Worm (Caenorhabditis elegans) whole organism, L2 larva: Measurements from ENCODE around the gene H32C10.1.

Source experiments
- C34F6.9 ChIP-seq: fragments of 150-350 bp; optimal IDR thresholded peaks from 2 replicates; lab custom pipeline; 2014; ENCODE audit warnings: missing biosample characterization, missing genetic modification characterization
- F13H6.1 ChIP-seq: sonication (generic microtip); optimal IDR thresholded peaks from 2 replicates; lab custom pipeline; 2016; ENCODE audit warnings: missing genetic modification characterization, missing compliant biosample characterization
- Y55F3AM.14 ChIP-seq: fragments of 200-800 bp; sonication (Bioruptor generic); optimal IDR thresholded peaks from 2 replicates; lab custom pipeline; 2018; ENCODE audit warnings: mild to moderate bottlenecking, missing genetic modification characterization, missing compliant biosample characterization
- ZK546.5 ChIP-seq: sonication (generic microtip); optimal IDR thresholded peaks from 2 replicates; lab custom pipeline; 2017; ENCODE audit warnings: missing biosample characterization, missing genetic modification characterization
- alr-1 ChIP-seq: fragments of 150-350 bp; optimal IDR thresholded peaks from 2 replicates; lab custom pipeline; 2014; ENCODE audit warnings: missing biosample characterization, missing genetic modification characterization
- aly-2 ChIP-seq: fragments of 150-350 bp; optimal IDR thresholded peaks from 2 replicates; lab custom pipeline; 2014; ENCODE audit warnings: missing biosample characterization, missing genetic modification characterization
- blmp-1 ChIP-seq: sonication (generic microtip); optimal IDR thresholded peaks from 2 replicates; lab custom pipeline; 2017; ENCODE audit warnings: missing genetic modification characterization, mild to moderate bottlenecking, missing compliant biosample characterization, antibody characterized with exemption, moderate library complexity; ENCODE audit not compliant: insufficient read depth
- ceh-16 ChIP-seq: fragments of 150-350 bp; optimal IDR thresholded peaks from 2 replicates; lab custom pipeline; 2014; ENCODE audit warnings: missing biosample characterization, missing genetic modification characterization
- crh-2 ChIP-seq: sonication (generic microtip); optimal IDR thresholded peaks from 2 replicates; lab custom pipeline; 2017; ENCODE audit warnings: missing biosample characterization, missing genetic modification characterization
- dmd-4 ChIP-seq: sonication (generic microtip); optimal IDR thresholded peaks from 2 replicates; lab custom pipeline; 2017; ENCODE audit warnings: missing biosample characterization, missing genetic modification characterization
- elt-1 ChIP-seq: fragments of 150-350 bp; optimal IDR thresholded peaks from 2 replicates; lab custom pipeline; 2014; ENCODE audit warnings: missing biosample characterization, missing genetic modification characterization
- elt-3 ChIP-seq: sonication (generic microtip); optimal IDR thresholded peaks from 2 replicates; lab custom pipeline; 2017; ENCODE audit warnings: missing biosample characterization, missing genetic modification characterization
- fos-1 ChIP-seq: fragments of 150-350 bp; optimal IDR thresholded peaks from 2 replicates; lab custom pipeline; 2014; ENCODE audit warnings: missing biosample characterization, missing genetic modification characterization
- gmeb-1 ChIP-seq: fragments of 150-350 bp; optimal IDR thresholded peaks from 2 replicates; lab custom pipeline; 2014; ENCODE audit warnings: missing biosample characterization, missing genetic modification characterization
- lin-13 ChIP-seq: fragments of 150-350 bp; optimal IDR thresholded peaks from 2 replicates; lab custom pipeline; 2014; ENCODE audit warnings: missing biosample characterization, missing genetic modification reagents, missing genetic modification characterization
- lsy-2 ChIP-seq, 2 experiments: fragments of 150-350 bp in 1 of 2; sonication (generic microtip) in 1 of 2; optimal IDR thresholded peaks; 2 replicates each; lab custom pipeline; 2014 to 2017; ENCODE audit warnings: missing biosample characterization in 2 of 2, missing genetic modification characterization in 2 of 2
- mab-5 ChIP-seq: fragments of 150-350 bp; optimal IDR thresholded peaks from 2 replicates; lab custom pipeline; 2014; ENCODE audit warnings: missing biosample characterization, missing genetic modification characterization
- mdl-1 ChIP-seq, 2 experiments: fragments of 150-350 bp in 1 of 2; sonication (generic microtip) in 1 of 2; optimal IDR thresholded peaks; 2 replicates each; lab custom pipeline; 2017; ENCODE audit warnings: missing biosample characterization in 2 of 2, missing genetic modification characterization in 2 of 2
- nhr-10 ChIP-seq: sonication (generic microtip); optimal IDR thresholded peaks from 2 replicates; lab custom pipeline; 2017; ENCODE audit warnings: missing biosample characterization, missing genetic modification characterization
- nhr-11 ChIP-seq: fragments of 150-350 bp; optimal IDR thresholded peaks from 2 replicates; lab custom pipeline; 2014; ENCODE audit warnings: missing biosample characterization, missing genetic modification characterization
- nhr-12 ChIP-seq: fragments of 150-350 bp; optimal IDR thresholded peaks from 2 replicates; lab custom pipeline; 2014; ENCODE audit warnings: missing biosample characterization, missing genetic modification characterization
- nhr-21 ChIP-seq: fragments of 150-350 bp; optimal IDR thresholded peaks from 2 replicates; lab custom pipeline; 2014; ENCODE audit warnings: missing biosample characterization, missing genetic modification characterization
- nhr-23 ChIP-seq: fragments of 150-350 bp; optimal IDR thresholded peaks from 2 replicates; lab custom pipeline; 2014; ENCODE audit warnings: missing biosample characterization, missing genetic modification reagents, missing genetic modification characterization
- nhr-237 ChIP-seq: fragments of 150-350 bp; optimal IDR thresholded peaks from 2 replicates; lab custom pipeline; 2014; ENCODE audit warnings: missing biosample characterization, missing genetic modification characterization
- nhr-77 ChIP-seq: fragments of 150-350 bp; optimal IDR thresholded peaks from 2 replicates; lab custom pipeline; 2014; ENCODE audit warnings: missing biosample characterization, missing genetic modification characterization
- peb-1 ChIP-seq: fragments of 150-350 bp; optimal IDR thresholded peaks from 2 replicates; lab custom pipeline; 2014; ENCODE audit warnings: missing biosample characterization, missing genetic modification characterization
- sma-3 ChIP-seq: sonication (generic microtip); optimal IDR thresholded peaks from 2 replicates; lab custom pipeline; 2016; ENCODE audit warnings: missing genetic modification reagents, missing genetic modification characterization, missing compliant biosample characterization
- sma-9 ChIP-seq, 2 experiments: fragments of 150-350 bp in 1 of 2; sonication (generic microtip) in 1 of 2; optimal IDR thresholded peaks; 2 replicates each; lab custom pipeline; 2014 to 2016; ENCODE audit warnings: missing genetic modification characterization in 2 of 2, mild to moderate bottlenecking in 1 of 2, missing biosample characterization in 1 of 2, missing compliant biosample characterization in 1 of 2, missing genetic modification reagents in 1 of 2, moderate library complexity in 1 of 2
- snpc-4 ChIP-seq: fragments of 150-350 bp; optimal IDR thresholded peaks from 2 replicates; lab custom pipeline; 2014; ENCODE audit warnings: missing biosample characterization, missing genetic modification characterization
- unc-39 ChIP-seq: fragments of 150-350 bp; optimal IDR thresholded peaks from 2 replicates; lab custom pipeline; 2014; ENCODE audit warnings: missing biosample characterization, missing genetic modification characterization
- unc-55 ChIP-seq: fragments of 150-350 bp; sonication (generic microtip); optimal IDR thresholded peaks from 3 replicates; lab custom pipeline; 2014; ENCODE audit warnings: missing biosample characterization, missing genetic modification reagents, missing genetic modification characterization
- zag-1 ChIP-seq: fragments of 150-350 bp; optimal IDR thresholded peaks from 2 replicates; lab custom pipeline; 2014; ENCODE audit warnings: missing biosample characterization, missing genetic modification characterization
- ztf-1 ChIP-seq: fragments of 200-800 bp; sonication (Bioruptor generic); conservative IDR thresholded peaks from 2 replicates; pipeline ENCODE4 v1.3.6; 2022; ENCODE audit warnings: missing genetic modification characterization, missing compliant biosample characterization
- ztf-4 ChIP-seq: fragments of 150-350 bp; optimal IDR thresholded peaks from 2 replicates; lab custom pipeline; 2014; ENCODE audit warnings: missing biosample characterization, missing genetic modification characterization

Gene H32C10.1

DNA sequence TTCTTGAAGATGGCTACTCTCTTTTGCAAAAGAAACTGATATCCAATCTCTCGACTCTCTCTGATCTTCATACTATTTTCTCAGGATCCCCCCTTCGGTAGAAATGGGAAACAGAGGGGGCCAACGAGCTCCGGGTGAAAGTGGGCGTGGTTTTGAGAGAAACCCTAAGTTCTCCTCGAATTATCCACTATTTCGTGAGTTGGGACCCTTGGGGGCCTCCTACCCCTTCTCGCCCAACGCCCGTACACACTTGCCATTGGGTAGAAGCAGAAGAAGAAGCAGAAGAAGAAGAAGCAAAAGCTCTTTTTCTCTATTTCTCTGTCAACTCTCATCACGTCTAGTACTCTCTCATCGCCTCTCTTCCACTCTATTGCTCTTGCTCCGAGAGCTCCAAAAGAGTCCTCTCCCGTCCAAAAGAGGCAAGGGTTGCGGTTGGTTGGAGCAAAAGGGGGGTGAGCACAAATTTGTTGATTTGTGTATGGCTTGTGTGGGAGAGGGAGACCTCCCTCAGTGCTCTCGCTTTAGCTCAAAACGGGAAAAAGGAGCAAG is 39.9 kb downstream of the H32C10.1 start (continued):
- no peak for TF ChIP-seq elt-1 (tag; lab: Kevin White, UChicago)
- no peak for TF ChIP-seq nhr-11 (tag; lab: Kevin White, UChicago)
- TF ChIP-seq nhr-10 (tag; lab: Kevin White, UChicago), result no peak
- TF ChIP-seq unc-39, result no peak
- peak; percentile 81 for TF ChIP-seq C34F6.9
- TF ChIP-seq zag-1, result peak; percentile 42
- no peak for TF ChIP-seq aly-2
- TF ChIP-seq fos-1 (tag; lab: Kevin White, UChicago), result no peak
- TF ChIP-seq unc-55, result peak; percentile 72

DNA sequence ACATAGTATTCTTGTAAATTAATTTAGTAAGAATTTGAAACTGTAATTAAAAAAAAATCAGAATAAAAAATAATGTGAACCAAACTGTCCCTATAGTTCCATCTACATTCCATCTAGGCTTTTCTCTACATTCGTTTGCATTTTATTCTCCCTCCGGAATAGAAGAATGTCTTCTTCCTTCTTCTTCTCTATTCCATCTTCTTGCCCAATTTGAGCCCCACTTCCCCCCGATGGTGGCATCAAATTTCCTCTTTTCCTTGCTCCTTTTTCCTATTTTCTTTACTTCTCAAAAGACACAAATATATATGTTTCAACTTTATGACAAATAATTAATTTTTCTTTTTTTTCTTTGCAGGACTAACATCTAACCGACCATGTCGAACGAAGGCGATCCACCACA is 41.1 kb downstream of the H32C10.1 start, which contains the start of gene unc-44:
TSS of gene unc-44 (plus strand) at position 356 of the 400 bp plus-strand sequence.
- TF ChIP-seq lin-13 (GFP tag; lab: Kevin White, UChicago) (no peak), C34F6.9 (no peak), crh-2 (tag; lab: Kevin White, UChicago) (no peak), ceh-16 (no peak), dmd-4 (tag; lab: Kevin White, UChicago) (no peak), blmp-1 (tag; lab: Kevin White, UChicago) (no peak), elt-1 (tag; lab: Kevin White, UChicago) (no peak)

DNA sequence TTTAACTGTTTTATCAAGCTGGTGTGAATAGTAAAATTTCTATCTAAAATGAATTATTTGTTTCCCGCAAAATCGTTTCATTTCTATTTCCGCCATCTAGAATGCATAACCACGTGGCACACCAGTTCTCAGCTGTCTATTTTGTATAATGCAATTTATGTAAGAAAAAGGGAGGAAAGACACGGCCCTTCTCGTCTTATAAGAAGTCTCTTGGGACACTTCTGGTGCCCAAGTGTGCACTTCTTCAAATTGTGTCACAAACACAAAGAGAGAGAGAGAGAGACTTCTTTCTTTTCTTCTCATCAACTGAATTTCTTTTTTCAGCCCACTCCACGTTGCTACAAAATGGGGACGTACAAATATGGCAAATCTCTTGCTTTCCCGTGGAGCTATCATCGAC is 43.1 kb downstream of the H32C10.1 start:
- TF ChIP-seq elt-3, result no peak
- TF ChIP-seq crh-2 (tag; lab: Kevin White, UChicago), result peak; percentile 52
- no peak for TF ChIP-seq F13H6.1 (tag; lab: Kevin White, UChicago)
- no peak for TF ChIP-seq ztf-4 (tag; lab: Kevin White, UChicago)
- TF ChIP-seq mdl-1 (tag; optimal IDR thresholded peaks at IDR 0.05; lab: Kevin White, UChicago), result peak in 1 of 2 experiments; percentile 25
- TF ChIP-seq gmeb-1, result no peak
- peak; percentile 52 for TF ChIP-seq mab-5 (tag; lab: Kevin White, UChicago)
- TF ChIP-seq lsy-2 (tag; optimal IDR thresholded peaks at IDR 0.05; lab: Kevin White, UChicago), result peak in 1 of 2 experiments; percentile 6

DNA sequence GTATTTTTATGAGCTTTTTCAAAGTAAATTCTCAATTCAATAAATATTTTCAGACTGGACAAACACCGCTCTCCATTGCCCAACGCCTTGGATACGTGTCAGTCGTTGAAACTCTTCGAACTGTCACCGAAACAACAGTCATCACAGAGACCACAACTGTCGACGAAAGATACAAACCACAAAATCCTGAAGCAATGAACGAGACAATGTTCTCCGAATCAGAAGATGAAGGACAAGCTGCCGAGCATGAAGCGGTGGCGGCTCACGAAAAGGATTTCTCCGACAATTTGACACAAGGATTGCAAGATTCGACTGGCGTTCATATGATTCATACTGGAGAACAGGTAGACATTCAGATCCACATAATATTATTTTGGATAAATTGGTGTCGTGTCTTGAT is 45.7 kb downstream of the H32C10.1 start:
- TF ChIP-seq ZK546.5 (tag; lab: Kevin White, UChicago) (no peak), ztf-4 (tag; lab: Kevin White, UChicago) (no peak), nhr-77 (tag; lab: Kevin White, UChicago) (no peak), sma-3 (GFP tag; lab: Kevin White, UChicago) (no peak), nhr-10 (tag; lab: Kevin White, UChicago) (no peak), sma-9 (GFP tag; optimal IDR thresholded peaks at IDR 0.05; lab: Kevin White, UChicago) (no peak), sma-9 (tag; optimal IDR thresholded peaks at IDR 0.05; lab: Kevin White, UChicago) (no peak), crh-2 (tag; lab: Kevin White, UChicago) (no peak), alr-1 (tag; lab: Kevin White, UChicago) (no peak), nhr-237 (tag; lab: Kevin White, UChicago) (no peak), lin-13 (GFP tag; lab: Kevin White, UChicago) (no peak), nhr-12 (no peak)
- TF ChIP-seq, all 48 proteins: peak for 0

DNA sequence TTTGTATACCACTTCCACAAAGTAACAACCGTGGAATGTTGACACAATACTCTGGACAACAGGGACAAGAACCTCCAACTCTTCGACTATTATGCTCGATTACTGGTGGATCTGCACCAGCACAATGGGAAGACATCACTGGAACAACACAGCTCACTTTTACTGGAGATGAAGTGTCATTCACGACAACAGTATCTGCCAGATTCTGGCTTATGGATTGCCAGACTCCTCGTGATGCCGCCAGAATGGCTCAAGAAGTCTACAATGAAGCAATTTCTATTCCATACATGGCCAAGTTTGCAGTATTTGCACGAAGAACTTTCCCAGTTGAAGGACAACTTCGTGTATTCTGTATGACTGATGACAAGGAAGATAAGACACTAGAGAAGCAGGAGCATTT is 49.0 kb downstream of the H32C10.1 start:
- TF ChIP-seq ztf-1 (GFP tag; lab: Robert Waterston, UW), result no peak
- TF ChIP-seq Y55F3AM.14, result no peak
- TF ChIP-seq peb-1 (tag; lab: Kevin White, UChicago), result no peak
- no peak for TF ChIP-seq nhr-23 (tag; lab: Kevin White, UChicago)
- TF ChIP-seq blmp-1 (tag; lab: Kevin White, UChicago), result no peak
- TF ChIP-seq C34F6.9, result no peak
- no peak for TF ChIP-seq unc-39
- no peak for TF ChIP-seq elt-1 (tag; lab: Kevin White, UChicago)
- no peak for TF ChIP-seq dmd-4 (tag; lab: Kevin White, UChicago)
- no peak for TF ChIP-seq snpc-4 (tag; lab: Kevin White, UChicago)
- TF ChIP-seq unc-55, result no peak
- no peak for TF ChIP-seq nhr-21 (tag; lab: Kevin White, UChicago)
- TF ChIP-seq gmeb-1, result no peak
- no peak for TF ChIP-seq aly-2
